Fruit fly (Drosophila melanogaster) S2 (cell line): Measurements from ENCODE around the gene CG31482.

ENCODE experiments used
- CG8478 ChIP-seq: fragments of >200 bp; optimal IDR thresholded peaks from 2 replicates; lab custom pipeline; 2018
- CTCF ChIP-seq, 2 experiments: fragments of >200 bp; optimal IDR thresholded peaks; 2 replicates each; lab custom pipeline; 2018

CG31482 gene

DNA sequence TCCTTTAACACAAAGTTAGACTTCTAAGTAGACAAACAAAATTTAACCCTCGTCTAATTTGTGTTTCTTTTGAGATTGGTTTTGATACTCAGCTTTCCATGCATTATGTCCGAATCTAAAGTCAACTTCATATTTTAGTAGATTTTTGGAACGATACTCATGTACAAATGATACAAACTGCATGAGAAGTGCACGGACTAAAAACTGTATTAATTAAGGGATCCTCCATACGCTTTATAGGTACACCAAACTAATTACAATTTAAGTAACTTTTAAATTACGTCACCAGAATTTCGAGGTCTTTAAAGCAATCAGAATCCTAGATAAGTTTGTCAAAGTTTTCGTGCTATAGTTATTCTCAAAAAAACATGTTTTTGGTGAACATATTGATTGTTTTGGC, at the start of gene CG31482:
CG31482 (plus strand) TSS at position 301 of the 400 bp plus-strand sequence.
- TF ChIP-seq CTCF (optimal IDR thresholded peaks at IDR 0.05; lab: Kevin White, UChicago) (no peak), CG8478 (lab: Kevin White, UChicago) (no peak)

DNA sequence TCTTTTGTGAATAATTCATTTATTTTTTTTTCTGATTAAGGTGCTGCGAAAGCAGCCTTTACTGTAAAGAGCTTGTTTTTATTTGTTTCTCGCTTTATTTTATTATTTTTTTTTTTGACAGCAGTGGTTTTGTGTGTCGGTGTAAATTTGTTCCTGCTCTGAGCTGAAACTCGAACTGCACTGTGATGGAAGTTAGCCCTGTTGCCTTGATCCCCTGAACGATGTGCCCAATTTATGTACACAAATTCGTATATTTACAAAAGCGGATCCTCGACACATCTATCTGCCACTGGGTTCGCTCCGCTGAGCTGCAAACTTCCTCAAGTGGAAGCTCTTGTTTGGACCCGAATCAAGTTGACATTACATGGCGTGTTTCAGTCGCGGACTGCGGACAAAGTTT, 40.8 kb upstream of the CG31482 start, which contains the start of gene CG1137:
CG1137 (minus strand) TSS at position 101 of the 400 bp plus-strand sequence.
- no peak for TF ChIP-seq CG8478 (lab: Kevin White, UChicago)
- TF ChIP-seq CTCF (optimal IDR thresholded peaks at IDR 0.05; lab: Kevin White, UChicago) = no peak

DNA sequence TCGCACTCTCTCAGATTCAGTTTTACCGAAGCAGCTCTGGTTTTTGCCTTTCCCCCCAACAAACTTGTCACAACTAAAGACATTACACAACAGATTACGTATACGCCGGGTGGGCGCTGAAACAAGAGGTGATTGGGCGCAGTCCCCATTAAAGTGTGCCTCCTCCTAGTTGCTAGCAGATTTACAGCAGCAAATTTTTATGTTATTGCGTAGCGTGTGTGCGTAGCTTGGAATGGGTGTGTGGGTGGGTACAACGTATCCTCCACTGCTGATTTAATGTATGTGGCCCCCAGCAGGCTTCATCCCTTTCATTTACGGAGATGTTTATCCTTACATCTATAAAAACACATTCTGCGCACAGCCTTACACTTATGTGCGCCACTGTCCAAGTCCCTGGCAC, 32.2 kb upstream of the CG31482 start:
- no peak for TF ChIP-seq CTCF (optimal IDR thresholded peaks at IDR 0.05; lab: Kevin White, UChicago)
- no peak for TF ChIP-seq CG8478 (lab: Kevin White, UChicago)

DNA sequence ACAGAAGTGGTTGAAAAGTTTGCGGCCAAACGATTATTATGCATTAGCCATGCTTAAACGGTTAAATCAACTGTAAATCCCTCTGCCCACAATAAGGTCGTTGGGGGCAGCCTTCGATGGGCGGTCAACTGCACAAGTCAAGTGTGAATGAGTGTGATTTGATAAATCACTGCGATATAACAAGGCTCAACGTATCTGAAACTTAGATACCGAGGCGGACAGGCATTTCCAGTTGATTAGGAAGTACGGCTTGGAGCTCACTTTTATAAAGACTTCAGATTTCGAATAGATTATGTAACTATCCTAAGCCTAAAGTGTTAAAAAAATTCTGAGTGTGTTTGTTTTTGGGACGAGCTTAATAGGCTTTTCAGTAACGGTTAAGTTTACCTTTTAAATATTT, 20.6 kb upstream of the CG31482 start, which contains the start of gene CG2336:
CG2336 (plus strand) TSS at position 301 of the 400 bp plus-strand sequence.
- TF ChIP-seq CTCF (optimal IDR thresholded peaks at IDR 0.05; lab: Kevin White, UChicago) (no peak), CG8478 (lab: Kevin White, UChicago) (no peak)

DNA sequence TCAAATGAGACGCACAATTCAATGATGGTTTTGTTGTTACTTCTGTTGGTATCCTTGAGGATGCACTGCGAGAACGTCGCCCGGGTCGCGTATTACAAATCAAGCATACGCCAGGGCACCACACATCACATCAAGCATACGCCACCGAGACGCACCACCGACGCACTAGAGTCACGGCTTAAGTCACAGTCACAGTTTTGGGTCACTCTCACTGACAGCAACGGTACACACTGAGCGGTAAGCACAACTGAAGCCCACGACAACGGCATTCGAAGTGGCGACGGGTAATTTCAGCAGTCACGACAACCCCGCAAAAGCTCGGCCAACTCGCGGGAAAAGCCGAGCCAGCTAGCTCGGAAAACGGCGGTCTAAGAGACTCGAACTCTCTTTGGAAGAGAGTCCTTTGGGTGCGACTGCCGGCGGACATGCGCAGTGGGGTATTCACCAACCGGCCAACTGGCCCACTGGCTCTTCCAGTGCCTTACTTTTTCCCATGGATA, 7.9 kb upstream of the CG31482 start, which contains the start of gene dpr11:
dpr11 (minus strand) TSS at position 263 of the 500 bp plus-strand sequence.
- no peak for TF ChIP-seq CTCF (optimal IDR thresholded peaks at IDR 0.05; lab: Kevin White, UChicago)
- TF ChIP-seq CG8478 (lab: Kevin White, UChicago) = no peak

DNA sequence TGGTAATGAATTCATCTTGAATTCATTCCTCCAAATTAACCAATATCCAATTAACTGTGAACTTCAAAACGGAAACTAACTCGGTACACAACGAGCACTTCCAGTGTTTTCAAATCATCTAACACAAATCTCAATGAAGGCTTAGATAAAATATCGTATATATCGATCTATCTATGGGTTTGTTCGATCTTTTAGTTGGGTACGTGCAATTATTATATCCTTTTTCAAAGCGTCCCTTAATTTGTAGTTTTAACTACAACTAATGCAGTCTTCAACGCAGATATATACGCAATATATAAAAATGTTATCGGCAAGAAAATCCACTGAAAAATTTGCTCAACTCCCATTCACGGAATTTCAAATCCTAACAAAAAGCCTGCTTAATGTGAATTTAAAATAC, 3.1 kb upstream of the CG31482 start, which contains the start of gene CG1138:
CG1138 (minus strand) TSS at position 101 of the 400 bp plus-strand sequence.
- TF ChIP-seq CG8478 (lab: Kevin White, UChicago) (no peak), CTCF (optimal IDR thresholded peaks at IDR 0.05; lab: Kevin White, UChicago) (no peak)

DNA sequence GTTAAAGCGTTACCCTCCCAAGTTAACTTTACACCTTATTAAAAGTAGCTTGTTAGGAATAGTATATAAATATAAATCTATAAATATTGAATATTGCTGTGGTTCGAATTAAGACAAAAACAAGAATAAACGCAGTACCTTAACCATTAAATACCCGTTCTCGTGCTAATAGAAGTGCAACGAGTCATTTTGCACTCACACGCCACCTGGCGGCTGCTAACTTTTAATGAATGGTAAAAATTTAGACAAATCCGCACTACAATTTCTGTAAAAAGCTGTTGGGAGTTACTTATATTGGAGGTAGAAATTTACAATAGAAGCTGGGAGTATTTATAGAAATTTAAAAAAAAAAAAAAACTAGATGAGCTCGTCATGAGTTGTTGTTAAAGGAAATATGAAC, 4.1 kb downstream of the CG31482 start:
- TF ChIP-seq CTCF (optimal IDR thresholded peaks at IDR 0.05; lab: Kevin White, UChicago) (peak; percentile 21 to 73), CG8478 (lab: Kevin White, UChicago) (no peak)

DNA sequence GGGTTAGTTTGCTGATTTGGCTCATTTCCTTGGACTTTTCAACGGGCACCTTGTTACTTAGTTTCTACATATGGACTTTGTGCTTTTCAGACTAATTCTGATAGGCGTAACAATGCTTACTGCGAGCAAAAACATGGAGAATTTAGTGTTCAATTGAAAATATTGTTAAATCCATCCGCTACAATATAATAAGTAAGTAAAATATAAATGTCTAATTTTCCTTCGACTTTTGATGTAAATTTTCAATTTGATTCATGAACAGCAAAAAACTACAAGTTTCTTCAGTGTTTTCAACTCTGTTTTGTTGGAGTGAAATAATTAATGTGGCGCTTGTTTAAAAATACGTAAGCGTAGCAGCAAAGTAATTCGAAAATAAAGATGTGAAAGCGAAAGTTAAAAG, 7.8 kb downstream of the CG31482 start, which contains the start of gene glob2:
glob2 (minus strand) TSS at position 101 of the 400 bp plus-strand sequence.
- TF ChIP-seq CTCF (optimal IDR thresholded peaks at IDR 0.05; lab: Kevin White, UChicago) = no peak
- no peak for TF ChIP-seq CG8478 (lab: Kevin White, UChicago)

DNA sequence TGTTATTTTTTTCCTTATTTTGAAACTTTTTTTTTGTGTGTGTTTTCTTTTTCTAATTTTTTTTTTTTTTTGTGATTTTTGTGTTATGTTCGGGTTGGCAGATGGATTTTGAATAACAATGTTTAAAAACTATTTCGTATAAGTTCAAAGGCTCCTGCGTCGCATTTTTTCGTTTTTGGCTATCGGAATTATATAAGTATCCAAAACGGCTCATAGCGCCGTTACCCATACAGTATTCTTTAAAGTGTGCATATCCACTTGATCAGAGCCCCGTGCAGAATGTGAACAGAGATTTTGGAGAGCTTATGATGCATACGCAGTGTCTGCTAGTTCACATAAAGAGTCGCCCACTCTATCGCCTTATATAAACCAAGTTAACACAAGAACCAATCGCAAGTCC, 26.8 kb downstream of the CG31482 start, which contains the start of gene sowi:
sowi (minus strand) TSS at position 101 of the 400 bp plus-strand sequence.
- no peak for TF ChIP-seq CTCF (optimal IDR thresholded peaks at IDR 0.05; lab: Kevin White, UChicago)
- TF ChIP-seq CG8478 (lab: Kevin White, UChicago) = no peak

DNA sequence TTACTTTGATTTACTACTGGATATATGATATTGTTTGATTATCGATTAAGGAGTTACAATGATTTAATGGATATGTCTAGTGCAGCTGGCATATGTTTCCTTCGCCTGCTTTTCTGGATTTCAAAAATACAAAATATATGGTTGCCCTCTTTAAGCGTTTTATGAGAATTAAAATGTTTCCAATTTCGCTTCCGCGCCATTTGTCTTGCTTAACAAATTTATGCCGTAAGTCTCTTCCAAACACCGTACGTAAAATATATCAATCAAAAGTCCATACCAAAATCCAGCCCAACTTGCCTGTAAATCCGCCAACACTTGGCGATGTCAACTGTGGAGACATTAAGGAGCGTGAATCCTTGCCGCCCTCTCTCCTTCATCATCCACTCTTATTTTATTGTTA, 28.2 kb downstream of the CG31482 start, which contains the start of gene CG15177:
CG15177 (minus strand) TSS at position 101 of the 400 bp plus-strand sequence.
- TF ChIP-seq CG8478 (lab: Kevin White, UChicago) (no peak), CTCF (optimal IDR thresholded peaks at IDR 0.05; lab: Kevin White, UChicago) (no peak)

DNA sequence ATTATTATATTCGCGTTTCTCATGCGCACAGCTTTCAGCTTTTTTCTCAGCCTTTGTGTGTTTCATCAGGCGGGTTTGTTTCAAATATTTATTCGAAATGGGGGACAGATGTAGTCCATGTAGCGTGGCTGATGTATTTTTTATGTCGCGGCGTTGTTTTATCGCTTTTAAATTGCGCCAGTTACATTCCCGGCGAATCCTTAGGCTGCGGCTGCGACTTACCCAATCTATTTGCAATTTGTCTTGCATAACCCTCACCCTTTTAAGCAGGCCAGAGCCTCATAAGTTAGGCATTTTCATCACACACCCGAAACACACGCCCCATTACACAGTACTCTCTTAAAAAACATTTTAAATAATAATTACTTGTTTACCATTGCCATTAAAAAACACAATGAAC, 28.8 kb downstream of the CG31482 start, which contains the start of gene sunz:
sunz (plus strand) TSS at position 301 of the 400 bp plus-strand sequence.
- TF ChIP-seq CTCF (optimal IDR thresholded peaks at IDR 0.05; lab: Kevin White, UChicago) = no peak
- TF ChIP-seq CG8478 (lab: Kevin White, UChicago) = no peak

DNA sequence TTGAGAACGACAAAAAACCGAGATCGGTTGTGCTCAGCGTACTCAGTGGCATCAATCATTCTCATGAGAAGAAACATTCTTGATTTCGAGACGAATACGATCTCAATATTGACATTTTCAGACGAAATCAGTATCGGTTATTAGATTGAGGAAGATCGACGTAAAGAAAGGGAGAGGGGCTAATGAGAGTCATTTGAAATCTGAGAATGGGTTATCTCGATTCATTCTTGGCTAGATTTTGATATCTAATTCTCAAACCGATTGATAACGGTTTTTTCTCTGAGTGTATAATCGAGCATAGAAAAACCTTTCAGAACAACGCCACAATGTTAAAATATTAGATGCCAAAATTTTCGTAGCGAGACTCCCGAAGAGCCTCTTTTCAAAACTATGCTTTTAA, 39.9 kb downstream of the CG31482 start, which contains the start of gene CG31286:
CG31286 (plus strand) TSS at position 301 of the 400 bp plus-strand sequence.
- TF ChIP-seq CG8478 (lab: Kevin White, UChicago) (no peak), CTCF (optimal IDR thresholded peaks at IDR 0.05; lab: Kevin White, UChicago) (no peak)

DNA sequence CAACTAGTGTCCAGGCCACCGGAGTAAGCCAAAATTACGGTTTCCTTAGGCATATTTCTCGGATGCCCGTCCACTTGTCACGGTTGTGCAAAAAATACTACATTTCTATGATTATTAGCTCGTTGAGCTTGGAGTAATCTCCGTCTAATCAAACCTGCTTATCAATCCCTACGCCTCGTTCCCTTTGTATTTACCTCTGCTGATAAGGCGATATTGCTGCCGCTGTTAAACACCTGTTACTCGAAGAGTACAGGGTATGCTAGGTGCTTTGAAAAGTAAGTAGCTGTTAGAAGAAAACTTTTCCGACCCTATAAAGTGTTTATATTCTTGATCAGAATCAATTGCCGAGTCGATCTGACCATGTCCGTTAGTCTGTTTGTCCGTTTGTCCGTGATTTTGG, 43.3 kb downstream of the CG31482 start, which contains the start of gene Ass:
Ass (minus strand) TSS at position 101 of the 400 bp plus-strand sequence.
- no peak for TF ChIP-seq CTCF (optimal IDR thresholded peaks at IDR 0.05; lab: Kevin White, UChicago)
- TF ChIP-seq CG8478 (lab: Kevin White, UChicago) = no peak

DNA sequence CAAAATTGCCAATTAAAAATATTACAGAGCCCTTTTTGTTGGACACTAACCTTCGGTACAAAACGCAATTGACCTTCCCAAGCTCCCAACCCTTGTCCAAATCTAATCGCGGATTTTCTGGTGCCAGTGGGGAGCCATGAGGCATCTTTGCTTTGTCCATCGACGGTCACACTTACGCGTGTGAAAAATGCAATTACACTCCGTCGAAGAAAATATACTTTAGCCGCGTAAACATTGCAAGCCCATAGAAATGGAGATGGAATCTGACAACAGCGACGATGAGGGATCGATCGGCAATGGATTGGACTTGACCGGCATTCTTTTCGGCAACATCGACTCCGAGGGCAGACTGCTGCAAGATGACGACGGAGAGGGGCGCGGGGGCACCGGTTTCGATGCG, 45.7 kb downstream of the CG31482 start, which contains the start of gene Taf1:
Taf1 (plus strand) TSS at position 150 of the 400 bp plus-strand sequence.
- TF ChIP-seq CTCF (optimal IDR thresholded peaks at IDR 0.05; lab: Kevin White, UChicago) (peak; percentile 57 to 69), CG8478 (lab: Kevin White, UChicago) (no peak)
